Worm (Caenorhabditis elegans): ENCODE data around the gene lron-13.
"Not testable (repeated sequence)": the region's sequence is repeated elsewhere in the genome, so short reads cannot be mapped to it uniquely, and the experiment has no call there.

Gene lron-13

DNA sequence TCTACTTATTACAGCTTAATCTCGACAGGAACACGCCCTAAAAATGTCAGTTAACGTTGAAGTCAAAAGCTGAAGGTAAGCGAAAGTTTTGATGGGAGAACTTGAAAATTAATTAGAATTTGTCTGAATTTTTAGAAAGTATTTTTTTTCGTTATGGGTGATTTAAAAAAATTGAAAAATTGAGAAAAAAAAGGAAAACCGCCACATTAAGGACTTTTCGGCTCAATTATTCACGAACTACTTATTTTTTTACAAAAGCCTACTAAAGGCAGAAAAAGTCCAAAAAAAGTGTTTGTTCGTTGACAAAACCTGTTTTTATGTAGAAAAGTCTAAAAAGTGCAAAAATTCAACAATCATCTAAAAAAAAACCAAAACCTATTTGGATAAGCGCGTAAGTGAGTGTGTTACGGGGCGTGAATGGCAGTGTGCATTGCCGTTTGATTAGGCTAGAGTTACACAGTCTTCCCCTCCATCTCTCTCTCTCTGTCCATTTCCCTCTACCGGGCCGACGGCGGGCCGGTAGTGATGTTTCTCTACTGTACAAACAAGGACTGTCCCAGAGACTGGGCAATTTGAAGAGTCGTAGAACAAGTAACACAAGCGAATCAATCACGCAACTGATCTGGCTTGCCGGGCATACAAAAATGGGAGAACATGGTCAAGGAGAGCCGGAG lies at the start of gene lron-13:
Gene lron-13, plus strand, starts transcription at position 15 of the 674 bp plus-strand sequence.
- TF ChIP-seq him-1 (tag; optimal IDR thresholded peaks at IDR 0.05): no peak
- TF ChIP-seq W03F9.2 (tag; optimal IDR thresholded peaks at IDR 0.05): no peak
- TF ChIP-seq dao-5 (tag; optimal IDR thresholded peaks at IDR 0.05): no peak

DNA sequence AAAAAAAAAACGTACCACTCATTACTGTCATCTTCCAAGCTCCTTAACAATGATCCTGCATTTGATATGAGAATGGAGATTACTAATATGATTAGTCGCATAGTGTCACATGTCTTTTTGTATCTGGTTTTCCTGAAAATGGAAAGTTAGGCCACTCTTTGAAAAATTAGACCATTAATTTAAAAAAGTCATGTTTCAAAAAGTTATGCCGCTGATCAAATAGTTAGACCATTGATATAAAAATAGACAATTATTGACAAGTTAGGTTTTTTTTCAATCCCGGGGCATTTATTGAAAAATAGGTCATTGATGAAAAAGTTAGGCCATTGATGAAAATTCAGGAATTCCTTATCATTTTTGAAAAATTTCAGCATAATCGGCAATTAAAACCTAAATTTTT lies 43.2 kb upstream of the lron-13 start, which contains the start of gene acc-4:
Gene acc-4, minus strand, starts transcription at position 101 of the 400 bp plus-strand sequence.
- TF ChIP-seq him-1 (tag; optimal IDR thresholded peaks at IDR 0.05): no peak
- no peak for TF ChIP-seq dao-5 (tag; optimal IDR thresholded peaks at IDR 0.05)
- TF ChIP-seq W03F9.2 (tag; optimal IDR thresholded peaks at IDR 0.05): no peak

DNA sequence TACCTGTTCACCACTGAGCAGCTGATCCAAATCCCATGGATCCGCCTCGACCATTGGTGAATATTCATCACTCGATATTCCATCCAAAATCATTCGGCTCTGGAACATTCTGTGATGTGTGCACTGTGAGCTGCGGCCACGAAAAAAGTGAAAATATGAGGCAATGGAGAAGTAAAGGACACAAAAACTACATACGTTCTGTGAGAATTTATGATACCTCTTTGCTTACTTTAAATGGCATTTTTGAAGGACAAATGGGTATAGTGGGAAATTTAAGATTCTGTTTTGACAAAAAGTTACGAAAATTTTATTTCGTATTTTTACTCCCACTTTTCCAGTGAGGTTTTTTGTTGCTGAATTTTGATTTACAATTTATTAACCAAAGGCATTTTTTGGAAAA lies 34.9 kb upstream of the lron-13 start, which contains the start of gene twk-40:
Gene twk-40, minus strand, starts transcription at position 101 of the 400 bp plus-strand sequence.
- TF ChIP-seq W03F9.2 (tag; optimal IDR thresholded peaks at IDR 0.05) (no peak), dao-5 (tag; optimal IDR thresholded peaks at IDR 0.05) (no peak), him-1 (tag; optimal IDR thresholded peaks at IDR 0.05) (no peak)

DNA sequence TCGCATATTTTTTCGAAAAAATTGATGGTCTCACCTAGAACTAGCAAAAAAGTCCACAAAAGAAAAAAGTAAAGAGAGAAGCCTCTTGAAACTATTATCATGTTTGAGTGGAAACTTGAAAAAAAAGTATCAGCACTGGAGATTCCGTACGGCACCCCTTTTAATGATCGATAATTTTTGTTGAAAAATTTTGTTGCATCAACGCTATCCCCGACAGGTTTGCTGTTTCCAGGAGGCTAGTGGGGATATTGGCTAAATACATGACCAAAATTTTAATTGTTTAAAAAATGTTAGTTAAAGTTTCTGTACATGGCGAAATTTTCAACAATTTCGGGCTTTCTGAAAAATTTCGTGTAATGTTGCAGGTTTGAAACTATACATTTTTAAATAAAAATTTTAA lies 31.7 kb upstream of the lron-13 start, which contains the start of gene T28A8.2:
Gene T28A8.2, minus strand, starts transcription at position 101 of the 400 bp plus-strand sequence.
- TF ChIP-seq him-1 (tag; optimal IDR thresholded peaks at IDR 0.05) (no peak), W03F9.2 (tag; optimal IDR thresholded peaks at IDR 0.05) (no peak), dao-5 (tag; optimal IDR thresholded peaks at IDR 0.05) (no peak)

DNA sequence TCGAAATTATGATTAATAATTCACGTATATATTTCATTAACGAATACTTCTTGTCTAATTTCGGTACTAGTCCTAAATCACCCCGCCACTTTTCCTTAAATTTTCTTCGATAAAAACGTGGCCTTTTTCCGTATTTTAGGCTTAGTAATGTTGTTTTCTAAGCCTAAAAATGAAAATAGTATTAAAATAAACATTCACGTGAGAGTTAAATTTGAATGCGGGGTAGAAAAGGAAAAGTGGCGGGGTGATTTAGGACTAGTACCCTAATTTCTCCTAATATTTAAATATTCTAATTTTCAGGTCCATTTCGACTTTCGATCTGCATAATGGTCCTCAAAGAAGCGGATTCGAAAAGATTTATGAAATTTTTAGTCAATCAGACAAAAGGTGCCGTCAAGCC lies 28.3 kb upstream of the lron-13 start, which contains the start of gene T28A8.6:
Gene T28A8.6, plus strand, starts transcription at position 301 of the 400 bp plus-strand sequence.
- TF ChIP-seq W03F9.2, dao-5, him-1 (tag; optimal IDR thresholded peaks at IDR 0.05): not testable (repeated sequence)

DNA sequence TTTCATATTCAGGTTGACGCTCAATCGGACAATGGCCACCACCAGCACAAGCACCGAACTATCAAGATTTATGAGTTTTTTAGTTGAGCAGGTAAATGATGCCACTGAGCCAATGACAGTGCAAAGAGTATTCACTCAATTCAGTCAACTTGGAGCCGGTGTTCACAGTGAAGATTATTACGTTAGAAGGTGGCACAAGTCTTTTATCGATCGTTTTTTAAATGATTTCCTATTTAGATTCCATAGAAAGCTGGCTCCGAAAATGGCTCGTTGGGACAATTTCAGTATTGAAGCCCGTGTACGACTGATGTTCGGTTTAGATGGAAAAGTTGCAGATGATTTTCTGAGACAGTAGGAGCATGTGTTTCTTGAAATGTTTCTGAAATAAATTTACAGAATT lies 25.6 kb upstream of the lron-13 start, which contains the start of gene T28A8.5:
Gene T28A8.5, plus strand, starts transcription at position 32 of the 400 bp plus-strand sequence.
- TF ChIP-seq dao-5 (tag; optimal IDR thresholded peaks at IDR 0.05): no peak
- no peak for TF ChIP-seq him-1 (tag; optimal IDR thresholded peaks at IDR 0.05)
- no peak for TF ChIP-seq W03F9.2 (tag; optimal IDR thresholded peaks at IDR 0.05)

DNA sequence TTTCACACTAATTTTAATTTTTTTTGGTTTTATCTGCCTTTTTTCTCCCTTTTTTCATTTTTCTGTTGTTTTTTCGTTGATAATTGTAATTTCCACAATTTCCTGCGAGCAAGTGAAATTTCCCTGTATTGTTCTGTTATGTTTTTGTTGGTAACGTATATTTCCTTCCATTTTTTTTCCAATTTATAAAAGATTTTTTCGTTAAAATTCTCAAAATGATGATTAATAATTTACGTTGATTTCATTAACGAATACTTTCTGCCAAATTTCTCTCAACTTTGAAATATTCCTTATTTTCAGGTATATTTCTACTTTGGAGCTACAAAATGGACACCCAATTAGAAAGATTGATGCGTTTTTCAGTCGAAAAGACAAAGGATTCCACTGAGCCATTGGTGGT lies 24.7 kb upstream of the lron-13 start, which contains the start of gene T28A8.8:
Gene T28A8.8, plus strand, starts transcription at position 301 of the 400 bp plus-strand sequence.
- TF ChIP-seq dao-5 (tag; optimal IDR thresholded peaks at IDR 0.05): no peak
- TF ChIP-seq him-1 (tag; optimal IDR thresholded peaks at IDR 0.05): no peak
- no peak for TF ChIP-seq W03F9.2 (tag; optimal IDR thresholded peaks at IDR 0.05)

DNA sequence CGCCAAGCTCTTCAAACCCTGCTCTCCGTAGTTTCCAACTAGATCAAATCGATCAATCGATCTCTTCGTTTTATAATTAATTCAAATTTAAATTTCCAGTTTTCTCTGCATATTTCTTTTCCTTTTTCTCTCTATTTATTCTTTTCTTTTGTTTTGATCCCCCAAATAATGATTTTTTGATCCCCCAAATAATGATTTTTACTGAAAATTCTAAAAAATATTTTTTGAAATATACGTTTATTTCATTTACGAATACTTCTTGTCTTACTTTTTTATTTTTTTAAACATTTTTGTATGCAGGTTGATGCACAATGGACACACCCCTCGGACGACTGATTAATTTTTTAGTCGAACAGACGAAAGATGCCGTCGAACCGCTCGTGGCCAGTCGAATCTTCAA lies 23.9 kb upstream of the lron-13 start, which contains the start of gene T28A8.4:
Gene T28A8.4, plus strand, starts transcription at position 301 of the 400 bp plus-strand sequence.
- TF ChIP-seq W03F9.2 (tag; optimal IDR thresholded peaks at IDR 0.05) (no peak), dao-5 (tag; optimal IDR thresholded peaks at IDR 0.05) (no peak), him-1 (tag; optimal IDR thresholded peaks at IDR 0.05) (no peak)

DNA sequence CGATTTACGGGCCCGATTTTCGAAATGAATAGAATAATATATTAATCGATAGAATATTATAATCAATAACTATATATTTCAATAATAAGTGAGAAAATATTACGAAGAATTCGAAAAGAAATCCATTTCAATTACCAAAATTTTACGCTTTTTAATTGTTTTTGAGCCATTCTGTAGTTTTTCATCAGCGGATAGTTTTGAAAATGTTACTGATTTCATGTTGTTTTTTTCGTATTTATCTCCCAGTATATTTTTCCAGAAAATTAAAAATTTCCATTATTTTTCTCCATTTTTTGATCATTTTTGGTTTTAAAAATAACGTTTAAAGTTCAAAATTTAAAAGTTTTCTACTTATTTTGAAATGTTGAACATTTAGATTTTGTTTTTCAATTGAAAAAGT lies 21.5 kb upstream of the lron-13 start, which contains the start of gene T28A8.3:
Gene T28A8.3, plus strand, starts transcription at position 301 of the 400 bp plus-strand sequence.
- TF ChIP-seq dao-5 (tag; optimal IDR thresholded peaks at IDR 0.05): no peak
- no peak for TF ChIP-seq him-1 (tag; optimal IDR thresholded peaks at IDR 0.05)
- TF ChIP-seq W03F9.2 (tag; optimal IDR thresholded peaks at IDR 0.05): no peak

DNA sequence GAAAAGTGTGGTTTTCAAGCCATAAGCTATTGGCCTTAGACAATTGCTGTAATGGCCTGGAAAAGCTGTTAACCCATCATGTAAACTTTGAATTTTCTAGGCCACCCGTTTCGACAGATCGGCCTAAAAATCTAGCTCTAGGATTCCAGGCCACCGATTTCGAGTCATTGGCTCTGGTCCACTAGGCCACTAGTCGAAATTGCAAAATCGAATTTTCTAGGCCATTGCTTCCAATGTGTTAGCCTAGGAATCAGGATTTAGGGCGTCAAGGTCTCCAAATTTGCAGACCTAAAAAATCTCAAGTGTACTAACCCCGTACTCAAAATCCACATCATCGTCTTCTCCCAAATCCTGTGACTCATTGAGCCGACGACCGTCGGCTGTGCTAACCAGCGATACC lies 16.5 kb upstream of the lron-13 start:
- TF ChIP-seq him-1 (tag; optimal IDR thresholded peaks at IDR 0.05) (no peak), W03F9.2 (tag; optimal IDR thresholded peaks at IDR 0.05) (no peak), dao-5 (tag; optimal IDR thresholded peaks at IDR 0.05) (no peak)

DNA sequence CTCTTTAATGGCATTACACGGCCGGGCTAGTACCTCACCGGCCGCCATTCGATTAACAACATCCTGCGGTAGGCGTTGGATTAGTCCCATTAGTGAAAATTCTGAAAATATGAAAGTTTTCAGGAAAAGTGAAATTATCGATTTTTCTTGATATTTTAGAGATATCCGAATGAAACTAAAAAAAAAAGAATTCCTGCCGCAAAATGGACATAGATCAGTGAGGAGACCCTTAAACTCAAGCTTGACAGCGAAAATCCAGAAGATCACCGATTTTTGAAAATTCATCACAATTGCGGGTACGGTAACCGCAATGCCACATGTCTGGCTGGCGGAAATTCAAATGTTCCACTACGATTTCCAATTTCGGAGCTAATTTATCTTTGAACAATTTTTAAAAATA lies 12.8 kb upstream of the lron-13 start, which contains the start of gene mlh-1:
Gene mlh-1, minus strand, starts transcription at position 101 of the 400 bp plus-strand sequence.
- TF ChIP-seq him-1 (tag; optimal IDR thresholded peaks at IDR 0.05): no peak
- TF ChIP-seq dao-5 (tag; optimal IDR thresholded peaks at IDR 0.05): no peak
- TF ChIP-seq W03F9.2 (tag; optimal IDR thresholded peaks at IDR 0.05): no peak

DNA sequence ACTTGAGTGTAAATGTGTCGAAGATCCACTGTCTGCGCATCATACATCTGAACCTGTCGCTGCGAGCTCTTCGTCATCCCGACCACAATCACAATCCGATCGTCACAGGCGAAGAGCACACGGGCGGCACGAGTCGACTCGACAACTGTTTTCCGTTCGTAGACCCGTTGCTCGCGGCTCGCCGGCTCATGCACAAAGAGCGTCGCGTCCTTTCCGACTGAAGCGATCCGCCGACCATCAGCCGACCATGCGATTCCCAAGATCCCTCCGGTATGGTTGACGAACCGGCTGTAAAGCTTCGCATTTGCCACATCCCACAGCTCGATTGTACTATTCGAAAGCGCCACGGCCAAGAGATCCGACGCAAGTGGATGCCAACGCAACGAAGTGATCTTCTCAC lies 8.8 kb upstream of the lron-13 start:
- TF ChIP-seq dao-5 (tag; optimal IDR thresholded peaks at IDR 0.05) (no peak), him-1 (tag; optimal IDR thresholded peaks at IDR 0.05) (no peak), W03F9.2 (tag; optimal IDR thresholded peaks at IDR 0.05) (no peak)

DNA sequence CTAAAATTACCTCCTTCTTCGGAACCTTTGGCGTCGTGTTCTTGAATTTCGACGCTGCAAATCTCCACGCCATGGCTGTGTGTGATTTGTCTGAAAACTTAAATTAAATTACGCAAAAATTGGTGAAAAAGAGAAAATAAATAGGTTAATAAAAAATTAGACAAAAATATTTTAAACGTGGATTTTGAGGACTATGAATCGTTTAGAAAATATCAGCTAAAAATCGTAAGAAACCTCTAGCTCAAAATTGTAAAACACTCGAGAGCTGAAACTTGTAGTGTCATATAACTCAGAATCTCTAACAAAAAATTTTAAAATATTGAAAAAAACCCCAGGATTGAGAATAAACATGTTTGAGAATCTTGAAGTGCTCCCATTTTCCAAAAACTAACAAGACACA lies 3.2 kb upstream of the lron-13 start, which contains the start of gene pod-1:
Gene pod-1, minus strand, starts transcription at position 101 of the 400 bp plus-strand sequence.
- TF ChIP-seq dao-5 (tag; optimal IDR thresholded peaks at IDR 0.05): no peak
- no peak for TF ChIP-seq W03F9.2 (tag; optimal IDR thresholded peaks at IDR 0.05)
- no peak for TF ChIP-seq him-1 (tag; optimal IDR thresholded peaks at IDR 0.05)

Data from whole organism, L4/young adult.